Worm (Caenorhabditis elegans) whole organism, L2 larva: ENCODE data around the gene Y41E3.19.
"Not testable (repeated sequence)": the region's sequence is repeated elsewhere in the genome, so short reads cannot be mapped to it uniquely, and the experiment has no call there.

Experiments used
- elt-3 ChIP-seq: sonication (generic microtip); optimal IDR thresholded peaks from 2 replicates; lab custom pipeline; 2017; ENCODE audit warnings: missing biosample characterization, missing genetic modification characterization
- nhr-12 ChIP-seq: fragments of 150-350 bp; optimal IDR thresholded peaks from 2 replicates; lab custom pipeline; 2014; ENCODE audit warnings: missing biosample characterization, missing genetic modification characterization

DNA sequence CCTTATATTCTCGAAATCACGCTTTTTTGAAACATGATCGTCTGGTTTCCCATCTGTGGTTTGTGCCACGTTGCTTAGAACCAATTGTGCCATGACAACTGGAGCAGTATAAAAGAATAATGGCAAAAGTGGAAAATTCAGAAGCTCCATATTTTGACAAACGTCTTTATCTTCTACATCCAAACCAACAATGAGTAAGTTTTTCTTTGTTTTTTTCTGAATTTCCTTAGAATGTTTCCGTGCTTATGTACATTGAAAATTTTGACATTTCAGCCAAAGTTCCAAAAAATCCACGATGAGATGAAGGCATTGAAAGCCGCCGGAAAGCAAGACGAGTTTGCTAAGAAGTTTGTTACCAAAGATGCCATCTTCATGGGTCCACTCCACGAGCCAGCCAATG lies 49.4 kb upstream of the Y41E3.19 start, which contains the start of gene Y41E3.6:
- TF ChIP-seq elt-3, nhr-12 (tag; lab: Kevin White, UChicago): not testable (repeated sequence)
